Fruit fly (Drosophila melanogaster) whole organism, wandering third instar larva: ENCODE measurements around the gene CG15643.

ENCODE experiments used
- CG9705 ChIP-seq: fragments of 200-800 bp; sonication (Bioruptor generic); optimal IDR thresholded peaks from 2 replicates; lab custom pipeline; 2018; ENCODE audit warnings: missing biosample characterization, mild to moderate bottlenecking, missing genetic modification characterization
- GATAd ChIP-seq: sonication (Bioruptor generic); optimal IDR thresholded peaks from 2 replicates; lab custom pipeline; 2016; ENCODE audit warnings: missing biosample characterization, missing genetic modification characterization
- Mio ChIP-seq: sonication (Bioruptor generic); optimal IDR thresholded peaks from 2 replicates; lab custom pipeline; 2016; ENCODE audit warnings: missing biosample characterization, missing genetic modification characterization
- Rel ChIP-seq, 2 experiments: fragments of 200-800 bp; sonication (Bioruptor generic) in 1 of 2; optimal IDR thresholded peaks; 2 replicates in 1 of 2; 3 replicates in 1 of 2; lab custom pipeline; 2016 to 2019; ENCODE audit warnings: mild to moderate bottlenecking in 2 of 2, missing biosample characterization in 2 of 2, missing genetic modification characterization in 2 of 2, moderate library complexity in 1 of 2
- dsf ChIP-seq: sonication (Bioruptor generic); optimal IDR thresholded peaks from 2 replicates; lab custom pipeline; 2016; ENCODE audit warnings: missing biosample characterization, missing genetic modification characterization, borderline replicate concordance

DNA sequence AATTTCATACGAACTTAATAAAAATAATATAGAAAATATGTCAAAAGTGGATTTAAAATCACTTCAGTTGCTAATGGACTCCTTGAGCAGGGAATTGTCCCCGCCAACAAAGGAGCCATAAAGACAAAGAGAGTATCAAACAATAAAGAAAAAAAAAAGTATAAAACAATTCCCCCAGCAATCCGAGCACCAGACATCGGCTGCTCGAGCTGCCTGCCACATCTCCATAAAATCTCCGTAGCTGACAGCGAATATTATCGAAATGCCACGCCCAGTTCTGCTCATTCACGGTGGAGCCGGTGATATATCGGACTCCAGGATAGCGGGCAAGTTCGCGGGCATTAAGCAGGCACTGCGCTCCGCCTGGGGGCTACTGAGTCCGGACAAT lies 3.0 kb downstream of the CG15643 start, which contains the start of gene CG7860:
- no peak for TF ChIP-seq Rel (GFP tag; optimal IDR thresholded peaks at IDR 0.05; lab: Kevin White, UChicago)
- no peak for TF ChIP-seq Rel (tag; optimal IDR thresholded peaks at IDR 0.05; lab: Kevin White, UChicago)
- TF ChIP-seq CG9705: no peak
- TF ChIP-seq dsf (GFP tag; lab: Kevin White, UChicago): no peak
- TF ChIP-seq Mio (GFP tag; lab: Kevin White, UChicago): no peak
- no peak for TF ChIP-seq GATAd
